Worm (Caenorhabditis elegans) whole organism, midembryonic: ENCODE data around the gene npr-16.

Source experiments
- cog-1 ChIP-seq: sonication (generic microtip); optimal IDR thresholded peaks from 2 replicates; lab custom pipeline; 2016; ENCODE audit warnings: missing genetic modification characterization, missing compliant biosample characterization
- flt-1 ChIP-seq: fragments of 200-800 bp; sonication (Bioruptor generic); IDR thresholded peaks from 2 replicates; pipeline ENCODE4 v1.3.6; 2022; ENCODE audit warnings: missing genetic modification characterization, missing compliant biosample characterization
- med-1 ChIP-seq: sonication (generic microtip); optimal IDR thresholded peaks from 2 replicates; lab custom pipeline; 2017; ENCODE audit warnings: missing genetic modification characterization, mild to moderate bottlenecking, missing compliant biosample characterization, antibody characterized with exemption, missing genetic modification reagents; ENCODE audit not compliant: insufficient read depth

DNA sequence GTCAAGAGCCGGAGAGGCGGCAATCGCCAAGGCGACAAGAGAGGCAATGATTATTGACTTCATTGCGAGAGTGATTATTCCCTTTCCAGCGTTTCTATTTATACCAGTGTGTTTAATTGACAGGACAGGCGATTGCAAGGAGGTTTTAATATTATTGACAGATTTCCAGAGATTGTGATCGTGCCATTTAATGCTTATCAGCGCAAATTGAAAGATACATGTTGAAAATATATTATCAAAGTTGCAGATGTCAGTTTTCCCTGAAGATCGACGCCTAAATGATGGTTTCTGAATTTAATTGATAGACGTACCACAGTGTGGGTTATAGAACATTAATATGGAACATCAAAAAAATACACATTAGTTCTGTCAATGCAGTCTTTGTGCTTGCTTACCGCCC is 45.3 kb downstream of the npr-16 start, which contains the start of gene vit-4:
- TF ChIP-seq cog-1 (no peak), flt-1 (GFP tag; lab: Robert Waterston, UW) (no peak), med-1 (GFP tag; lab: Kevin White, UChicago) (no peak)
